Fruit fly (Drosophila melanogaster) whole organism, wandering third instar larva: ENCODE measurements around the gene CG31099.

Experiments used
- Abd-B ChIP-seq: fragments of >200 bp; optimal IDR thresholded peaks from 2 replicates; lab custom pipeline; 2017; ENCODE audit warnings: missing biosample characterization, missing genetic modification characterization
- CG32264 ChIP-seq: fragments of 200-800 bp; sonication (Bioruptor generic); optimal IDR thresholded peaks from 2 replicates; lab custom pipeline; 2016; ENCODE audit warnings: missing biosample characterization, missing genetic modification characterization
- CG9705 ChIP-seq: fragments of 200-800 bp; sonication (Bioruptor generic); optimal IDR thresholded peaks from 2 replicates; lab custom pipeline; 2018; ENCODE audit warnings: missing biosample characterization, mild to moderate bottlenecking, missing genetic modification characterization
- CrebA ChIP-seq: fragments of 200-800 bp; sonication (Bioruptor generic); optimal IDR thresholded peaks from 2 replicates; lab custom pipeline; 2016; ENCODE audit warnings: missing biosample characterization, mild to moderate bottlenecking, missing genetic modification characterization, borderline replicate concordance
- Dif ChIP-seq: fragments of 200-275, 200-300 bp; sonication (Bioruptor generic); optimal IDR thresholded peaks from 2 replicates; lab custom pipeline; 2018; ENCODE audit warnings: missing biosample characterization, missing genetic modification characterization; ENCODE audit not compliant: partially characterized antibody
- GATAd ChIP-seq: sonication (Bioruptor generic); optimal IDR thresholded peaks from 2 replicates; lab custom pipeline; 2016; ENCODE audit warnings: missing biosample characterization, missing genetic modification characterization
- HLH106 ChIP-seq: fragments of 200-800 bp; optimal IDR thresholded peaks from 3 replicates; lab custom pipeline; 2019; ENCODE audit warnings: missing biosample characterization, mild to moderate bottlenecking, missing genetic modification characterization, moderate library complexity
- Hr78 ChIP-seq: fragments of >200 bp; optimal IDR thresholded peaks from 2 replicates; lab custom pipeline; 2017; ENCODE audit warnings: missing biosample characterization, missing genetic modification characterization
- Hr83 ChIP-seq: fragments of 200-300 bp; sonication (Bioruptor generic); optimal IDR thresholded peaks from 2 replicates; lab custom pipeline; 2016; ENCODE audit warnings: missing biosample characterization, mild to moderate bottlenecking, missing genetic modification characterization, moderate library complexity; ENCODE audit not compliant: poor library complexity, severe bottlenecking
- Jra ChIP-seq: sonication (Bioruptor generic); optimal IDR thresholded peaks from 2 replicates; lab custom pipeline; 2016; ENCODE audit warnings: missing biosample characterization, missing genetic modification characterization
- Mio ChIP-seq: sonication (Bioruptor generic); optimal IDR thresholded peaks from 2 replicates; lab custom pipeline; 2016; ENCODE audit warnings: missing biosample characterization, missing genetic modification characterization
- Myc ChIP-seq: fragments of >200 bp; optimal IDR thresholded peaks from 2 replicates; lab custom pipeline; 2017
- N ChIP-seq: fragments of >200 bp; optimal IDR thresholded peaks from 2 replicates; lab custom pipeline; 2018; ENCODE audit warnings: missing biosample characterization, missing external identifiers, missing genetic modification characterization
- OdsH ChIP-seq: fragments of 200-800 bp; sonication (Bioruptor generic); optimal IDR thresholded peaks from 2 replicates; lab custom pipeline; 2016; ENCODE audit warnings: missing biosample characterization, mild to moderate bottlenecking, missing genetic modification characterization
- Rel ChIP-seq, 2 experiments: fragments of 200-800 bp; sonication (Bioruptor generic) in 1 of 2; optimal IDR thresholded peaks; 2 replicates in 1 of 2; 3 replicates in 1 of 2; lab custom pipeline; 2016 to 2019; ENCODE audit warnings: mild to moderate bottlenecking in 2 of 2, missing biosample characterization in 2 of 2, missing genetic modification characterization in 2 of 2, moderate library complexity in 1 of 2
- Sp1 ChIP-seq: fragments of 200-800 bp; sonication (Bioruptor generic); optimal IDR thresholded peaks from 3 replicates; lab custom pipeline; 2019; ENCODE audit warnings: missing biosample characterization, mild to moderate bottlenecking, missing genetic modification characterization, moderate library complexity
- Vsx2 ChIP-seq: fragments of 200-300, 225-300 bp; sonication (Bioruptor generic); optimal IDR thresholded peaks from 2 replicates; lab custom pipeline; 2018; ENCODE audit warnings: missing biosample characterization, missing genetic modification characterization; ENCODE audit not compliant: partially characterized antibody
- br ChIP-seq: fragments of 200-800 bp; sonication (Bioruptor generic); optimal IDR thresholded peaks from 2 replicates; lab custom pipeline; 2016; ENCODE audit warnings: missing biosample characterization, missing genetic modification characterization
- brk ChIP-seq: fragments of 200-800 bp; sonication (Bioruptor generic); optimal IDR thresholded peaks from 2 replicates; lab custom pipeline; 2016; ENCODE audit warnings: missing biosample characterization, mild to moderate bottlenecking, missing genetic modification characterization
- dl ChIP-seq, 2 experiments: fragments of 175-275, 200-275 bp in 1 of 2; fragments of 200-275 bp in 1 of 2; sonication (Bioruptor generic); optimal IDR thresholded peaks; lab custom pipeline; 2018; ENCODE audit warnings: mild to moderate bottlenecking in 2 of 2, missing biosample characterization in 2 of 2, missing genetic modification characterization in 2 of 2, moderate library complexity in 2 of 2; ENCODE audit not compliant: partially characterized antibody in 2 of 2, insufficient read depth in 1 of 2
- dmrt93B ChIP-seq: fragments of 200-800 bp; sonication (Bioruptor generic); optimal IDR thresholded peaks from 2 replicates; lab custom pipeline; 2018; ENCODE audit warnings: missing biosample characterization, mild to moderate bottlenecking, missing genetic modification characterization
- dsf ChIP-seq: sonication (Bioruptor generic); optimal IDR thresholded peaks from 2 replicates; lab custom pipeline; 2016; ENCODE audit warnings: missing biosample characterization, missing genetic modification characterization, borderline replicate concordance
- ey ChIP-seq: fragments of 200-800 bp; sonication (Bioruptor generic); optimal IDR thresholded peaks from 2 replicates; lab custom pipeline; 2016; ENCODE audit warnings: missing biosample characterization, missing genetic modification characterization
- foxo ChIP-seq, 2 experiments: fragments of 200-800 bp; sonication (Bioruptor generic); optimal IDR thresholded peaks; 2 replicates in 1 of 2; 3 replicates in 1 of 2; lab custom pipeline; 2016 to 2017; ENCODE audit warnings: missing biosample characterization in 2 of 2, missing genetic modification characterization in 2 of 2
- fru ChIP-seq: fragments of 200-800 bp; sonication (Bioruptor generic); optimal IDR thresholded peaks from 3 replicates; lab custom pipeline; 2016; ENCODE audit warnings: missing biosample characterization, mild to moderate bottlenecking, missing genetic modification characterization
- jim ChIP-seq: fragments of 175-275, 200-325 bp; sonication (Bioruptor generic); optimal IDR thresholded peaks from 2 replicates; lab custom pipeline; 2016; ENCODE audit warnings: missing biosample characterization, mild to moderate bottlenecking, missing genetic modification characterization
- lola ChIP-seq: fragments of >200 bp; optimal IDR thresholded peaks from 2 replicates; lab custom pipeline; 2017; ENCODE audit warnings: missing biosample characterization, missing genetic modification characterization
- pan ChIP-seq: fragments of >200 bp; optimal IDR thresholded peaks from 2 replicates; lab custom pipeline; 2017
- rgr ChIP-seq: fragments of 200-800 bp; sonication (Bioruptor generic); optimal IDR thresholded peaks from 3 replicates; lab custom pipeline; 2016; ENCODE audit warnings: missing biosample characterization, mild to moderate bottlenecking, missing genetic modification characterization
- sage ChIP-seq: fragments of 200-800 bp; sonication (Bioruptor generic); optimal IDR thresholded peaks from 2 replicates; lab custom pipeline; 2016; ENCODE audit warnings: missing biosample characterization, mild to moderate bottlenecking, missing genetic modification characterization
- sv ChIP-seq: fragments of 200-800 bp; sonication (Bioruptor generic); optimal IDR thresholded peaks from 3 replicates; lab custom pipeline; 2016; ENCODE audit warnings: missing biosample characterization, missing genetic modification characterization
- tai ChIP-seq: sonication (Bioruptor generic); optimal IDR thresholded peaks from 2 replicates; lab custom pipeline; 2016; ENCODE audit warnings: missing biosample characterization, missing genetic modification characterization
- usp ChIP-seq: fragments of >200 bp; optimal IDR thresholded peaks from 2 replicates; lab custom pipeline; 2017; ENCODE audit warnings: missing biosample characterization, missing genetic modification characterization

The CG31099 gene

DNA sequence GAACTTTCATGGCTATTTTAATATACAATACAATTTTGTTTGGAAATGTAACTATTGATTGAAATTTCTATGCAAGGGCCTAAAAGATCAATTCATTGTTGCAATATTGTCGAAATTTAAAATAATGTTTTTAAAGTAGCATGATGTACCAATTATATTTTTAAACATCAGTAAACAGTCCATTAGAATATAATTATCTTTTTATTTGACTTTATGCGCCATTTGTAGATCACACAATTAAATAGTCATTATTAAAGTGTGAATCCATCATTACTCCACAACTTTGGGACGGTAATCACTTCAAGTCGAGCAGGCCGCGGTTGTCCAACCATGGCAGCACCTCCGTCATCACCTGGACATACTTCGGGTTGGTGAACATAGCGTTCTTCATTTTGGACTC, at the start of gene CG31099:
TSS of gene CG31099 (minus strand) at position 101 of the 400 bp plus-strand sequence.
- TF ChIP-seq tai (GFP tag; lab: Kevin White, UChicago) (no peak), HLH106 (no peak), Myc (lab: Kevin White, UChicago) (no peak), rgr (GFP tag; lab: Kevin White, UChicago) (no peak), Jra (GFP tag; lab: Kevin White, UChicago) (no peak), usp (no peak), GATAd (GFP tag; lab: Kevin White, UChicago) (no peak), fru (GFP tag; lab: Kevin White, UChicago) (no peak), CG9705 (GFP tag; lab: Kevin White, UChicago) (no peak), Hr83 (GFP tag; lab: Kevin White, UChicago) (no peak)

DNA sequence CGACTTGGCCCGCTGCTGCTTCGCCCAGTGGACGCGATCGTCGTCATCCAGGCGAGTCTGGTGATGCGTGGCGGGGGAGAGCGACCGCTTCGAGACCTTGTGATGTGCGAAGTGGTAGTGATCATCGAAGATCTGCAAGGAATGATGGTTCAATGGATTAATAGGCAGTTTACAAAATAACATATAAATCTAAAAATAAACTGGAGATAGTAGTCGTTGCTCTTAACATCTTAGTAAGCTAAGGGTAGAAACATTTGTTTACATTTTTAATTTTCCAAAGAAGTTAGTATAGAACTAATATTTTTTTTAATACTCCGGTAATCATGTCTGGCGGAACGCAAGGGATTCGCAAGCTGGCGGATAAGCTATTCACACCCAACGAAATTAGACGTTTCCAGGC, 47.2 kb upstream of the CG31099 start, which contains the start of gene ND-49L:
TSS of gene ND-49L (plus strand) at position 301 of the 400 bp plus-strand sequence.
- TF ChIP-seq Mio (no peak), tai (GFP tag; lab: Kevin White, UChicago) (no peak), Hr78 (GFP tag; lab: Kevin White, UChicago) (no peak), dsf (GFP tag; lab: Kevin White, UChicago) (no peak), dmrt93B (no peak), N (GFP tag; lab: Kevin White, UChicago) (no peak), ey (GFP tag; lab: Kevin White, UChicago) (no peak), sage (GFP tag; lab: Kevin White, UChicago) (no peak), brk (GFP tag; lab: Kevin White, UChicago) (no peak), jim (GFP tag; lab: Kevin White, UChicago) (no peak), Sp1 (GFP tag; lab: Kevin White, UChicago) (no peak), usp (no peak), GATAd (GFP tag; lab: Kevin White, UChicago) (no peak)

DNA sequence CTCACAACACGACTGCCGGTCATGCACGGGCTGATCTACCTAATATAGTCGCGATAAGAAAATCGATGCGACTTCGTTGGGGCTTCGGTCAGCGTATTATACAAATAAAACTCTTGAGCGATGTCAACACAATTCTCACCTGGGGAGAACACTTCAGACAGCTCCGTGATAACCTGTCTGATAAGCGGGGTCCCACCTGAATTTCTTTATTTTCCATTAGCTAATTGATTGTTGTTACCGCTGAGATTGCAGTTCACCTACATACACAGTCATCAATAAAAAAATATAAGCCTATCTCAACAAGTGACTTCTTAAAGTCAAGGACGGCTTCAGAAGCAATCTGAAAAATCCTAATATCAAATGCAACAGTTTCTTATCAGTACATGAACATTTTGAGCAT, 36.2 kb upstream of the CG31099 start, which contains the start of gene tobi:
TSS of gene tobi (minus strand) at position 23 of the 400 bp plus-strand sequence.
- no peak for TF ChIP-seq sage (GFP tag; lab: Kevin White, UChicago)
- no peak for TF ChIP-seq foxo (GFP tag; optimal IDR thresholded peaks at IDR 0.05; lab: Kevin White, UChicago)
- TF ChIP-seq Hr83 (GFP tag; lab: Kevin White, UChicago) = no peak
- no peak for TF ChIP-seq brk (GFP tag; lab: Kevin White, UChicago)
- no peak for TF ChIP-seq rgr (GFP tag; lab: Kevin White, UChicago)
- TF ChIP-seq Abd-B = no peak
- TF ChIP-seq tai (GFP tag; lab: Kevin White, UChicago) = no peak
- no peak for TF ChIP-seq br
- no peak for TF ChIP-seq Hr78 (GFP tag; lab: Kevin White, UChicago)
- TF ChIP-seq dmrt93B = no peak
- TF ChIP-seq OdsH (GFP tag; lab: Kevin White, UChicago) = no peak
- TF ChIP-seq usp = no peak
- no peak for TF ChIP-seq fru (GFP tag; lab: Kevin White, UChicago)
- no peak for TF ChIP-seq sv (GFP tag; lab: Kevin White, UChicago)
- TF ChIP-seq CrebA (GFP tag; lab: Kevin White, UChicago) = no peak
- TF ChIP-seq Mio = no peak

DNA sequence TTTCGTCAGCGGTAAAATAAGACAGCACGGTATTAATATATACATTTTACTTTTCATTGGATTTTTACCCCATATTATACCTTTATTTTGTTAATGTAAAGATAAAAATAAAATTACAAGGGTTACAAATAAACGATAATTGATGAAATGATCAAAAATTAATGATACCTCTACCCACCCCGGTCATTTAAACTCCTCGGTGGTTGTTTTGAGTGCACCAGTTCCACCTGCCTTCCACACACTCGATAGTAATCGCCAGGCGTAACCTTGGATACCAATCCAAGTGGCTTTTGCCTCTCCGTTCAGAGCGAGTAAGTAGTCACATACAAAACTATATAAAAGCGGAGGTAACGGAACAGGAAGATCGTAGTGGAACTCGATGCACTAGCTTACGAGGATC, 29.2 kb upstream of the CG31099 start, which contains the start of gene rha:
TSS of gene rha (plus strand) at position 301 of the 400 bp plus-strand sequence.
- TF ChIP-seq Dif (GFP tag; lab: Kevin White, UChicago) (no peak), Myc (lab: Kevin White, UChicago) (no peak), HLH106 (no peak), usp (no peak), lola (no peak), Vsx2 (no peak), tai (GFP tag; lab: Kevin White, UChicago) (no peak), foxo (GFP tag; optimal IDR thresholded peaks at IDR 0.05; lab: Kevin White, UChicago) (no peak), dsf (GFP tag; lab: Kevin White, UChicago) (no peak), CG32264 (GFP tag; lab: Kevin White, UChicago) (no peak), N (GFP tag; lab: Kevin White, UChicago) (no peak), Sp1 (GFP tag; lab: Kevin White, UChicago) (no peak), pan (no peak), Jra (GFP tag; lab: Kevin White, UChicago) (no peak), GATAd (GFP tag; lab: Kevin White, UChicago) (no peak), dl (GFP tag; optimal IDR thresholded peaks at IDR 0.05; lab: Kevin White, UChicago; ENCODE audit: insufficient read depth in 1 of 2, partially characterized antibody in 2 of 2) (no peak), Rel (GFP tag; optimal IDR thresholded peaks at IDR 0.05; lab: Kevin White, UChicago) (no peak), Rel (tag; optimal IDR thresholded peaks at IDR 0.05; lab: Kevin White, UChicago) (no peak), ey (GFP tag; lab: Kevin White, UChicago) (no peak)
